Fruit fly (Drosophila melanogaster): ENCODE data around the gene bru1.
A peak's percentile ranks its signal among the peaks of the same experiment; 100 is the strongest.

bru1 gene

dm6 chr2L:12347034-12347433, 172.2 kb downstream of the bru1 start:
- TF ChIP-seq CG1620 (GFP tag; optimal IDR thresholded peaks at IDR 0.05) (no peak), CG14711 (tag; optimal IDR thresholded peaks at IDR 0.05) (no peak), CG5204 (GFP tag; optimal IDR thresholded peaks at IDR 0.05) (no peak), CG12768 (GFP tag; optimal IDR thresholded peaks at IDR 0.05) (no peak), CG7101 (tag; optimal IDR thresholded peaks at IDR 0.05) (no peak), toe (GFP tag; optimal IDR thresholded peaks at IDR 0.05) (no peak), Hr96 (GFP tag; optimal IDR thresholded peaks at IDR 0.05) (no peak), ovo (GFP tag; optimal IDR thresholded peaks at IDR 0.05) (no peak), Clk (GFP tag; optimal IDR thresholded peaks at IDR 0.05) (no peak), CG11617 (GFP tag; optimal IDR thresholded peaks at IDR 0.05) (no peak), Mnt (GFP tag; optimal IDR thresholded peaks at IDR 0.05) (no peak), Crg-1 (GFP tag; optimal IDR thresholded peaks at IDR 0.05) (no peak), kay (GFP tag; ENCODE audit: borderline replicate concordance) (no peak), CG7045 (GFP tag; optimal IDR thresholded peaks at IDR 0.05) (no peak), tj (GFP tag; optimal IDR thresholded peaks at IDR 0.05) (no peak), cnc (optimal IDR thresholded peaks at IDR 0.05) (no peak), pad (GFP tag; optimal IDR thresholded peaks at IDR 0.05) (no peak), cic (GFP tag; optimal IDR thresholded peaks at IDR 0.05) (no peak), bab1 (GFP tag; optimal IDR thresholded peaks at IDR 0.05) (no peak), CG33017 (tag; optimal IDR thresholded peaks at IDR 0.05) (no peak)

- TF ChIP-seq cic (GFP tag; optimal IDR thresholded peaks at IDR 0.05) (peak; percentile 58), CG12768 (GFP tag; optimal IDR thresholded peaks at IDR 0.05) (peak; percentile 16), kay (GFP tag; ENCODE audit: borderline replicate concordance) (no peak)
These were observed 173.1 kb downstream of the bru1 start for dm6 chr2L:12347862-12348261.

dm6 chr2L:12348407-12349091, 173.7 kb downstream of the bru1 start:
- TF ChIP-seq CG1620 (GFP tag; optimal IDR thresholded peaks at IDR 0.05) (no peak), CG11617 (GFP tag; optimal IDR thresholded peaks at IDR 0.05) (no peak), CG33017 (tag; optimal IDR thresholded peaks at IDR 0.05) (no peak), bab1 (GFP tag; optimal IDR thresholded peaks at IDR 0.05) (no peak), toe (GFP tag; optimal IDR thresholded peaks at IDR 0.05) (peak; percentile 4), ovo (GFP tag; optimal IDR thresholded peaks at IDR 0.05) (no peak), CG14711 (tag; optimal IDR thresholded peaks at IDR 0.05) (no peak), CG12768 (GFP tag; optimal IDR thresholded peaks at IDR 0.05) (no peak), cnc (optimal IDR thresholded peaks at IDR 0.05) (no peak), pad (GFP tag; optimal IDR thresholded peaks at IDR 0.05) (peak; percentile 66), Clk (GFP tag; optimal IDR thresholded peaks at IDR 0.05) (no peak), Hr96 (GFP tag; optimal IDR thresholded peaks at IDR 0.05) (no peak), Mnt (GFP tag; optimal IDR thresholded peaks at IDR 0.05) (peak; percentile 8), CG7045 (GFP tag; optimal IDR thresholded peaks at IDR 0.05) (no peak), CG7101 (tag; optimal IDR thresholded peaks at IDR 0.05) (no peak), Crg-1 (GFP tag; optimal IDR thresholded peaks at IDR 0.05) (no peak), tj (GFP tag; optimal IDR thresholded peaks at IDR 0.05) (no peak), kay (GFP tag; ENCODE audit: borderline replicate concordance) (peak; percentile 72), cic (GFP tag; optimal IDR thresholded peaks at IDR 0.05) (peak; percentile 75), CG5204 (GFP tag; optimal IDR thresholded peaks at IDR 0.05) (no peak)

dm6 chr2L:12350880-12351279, 176.1 kb downstream of the bru1 start:
- no peak for TF ChIP-seq CG12768 (GFP tag; optimal IDR thresholded peaks at IDR 0.05)
- TF ChIP-seq tj (GFP tag; optimal IDR thresholded peaks at IDR 0.05), result no peak
- no peak for TF ChIP-seq CG11617 (GFP tag; optimal IDR thresholded peaks at IDR 0.05)
- peak; percentile 16 for TF ChIP-seq CG5204 (GFP tag; optimal IDR thresholded peaks at IDR 0.05)
- TF ChIP-seq pad (GFP tag; optimal IDR thresholded peaks at IDR 0.05), result no peak
- no peak for TF ChIP-seq CG1620 (GFP tag; optimal IDR thresholded peaks at IDR 0.05)

- TF ChIP-seq cic (GFP tag; optimal IDR thresholded peaks at IDR 0.05) (no peak), CG12768 (GFP tag; optimal IDR thresholded peaks at IDR 0.05) (no peak), toe (GFP tag; optimal IDR thresholded peaks at IDR 0.05) (no peak), Clk (GFP tag; optimal IDR thresholded peaks at IDR 0.05) (no peak), CG1620 (GFP tag; optimal IDR thresholded peaks at IDR 0.05) (no peak), Mnt (GFP tag; optimal IDR thresholded peaks at IDR 0.05) (no peak), CG11617 (GFP tag; optimal IDR thresholded peaks at IDR 0.05) (no peak), CG33017 (tag; optimal IDR thresholded peaks at IDR 0.05) (no peak), Hr96 (GFP tag; optimal IDR thresholded peaks at IDR 0.05) (no peak), kay (GFP tag; ENCODE audit: borderline replicate concordance) (no peak), bab1 (GFP tag; optimal IDR thresholded peaks at IDR 0.05) (no peak), CG7045 (GFP tag; optimal IDR thresholded peaks at IDR 0.05) (no peak), cnc (optimal IDR thresholded peaks at IDR 0.05) (no peak), CG7101 (tag; optimal IDR thresholded peaks at IDR 0.05) (no peak), pad (GFP tag; optimal IDR thresholded peaks at IDR 0.05) (no peak), ovo (GFP tag; optimal IDR thresholded peaks at IDR 0.05) (no peak), CG14711 (tag; optimal IDR thresholded peaks at IDR 0.05) (no peak), Crg-1 (GFP tag; optimal IDR thresholded peaks at IDR 0.05) (no peak), CG5204 (GFP tag; optimal IDR thresholded peaks at IDR 0.05) (no peak), tj (GFP tag; optimal IDR thresholded peaks at IDR 0.05) (no peak)
These were observed 177.2 kb downstream of the bru1 start for dm6 chr2L:12351969-12352368.

- no peak for TF ChIP-seq CG33017 (tag; optimal IDR thresholded peaks at IDR 0.05)
- peak; percentile 47 for TF ChIP-seq kay (GFP tag; ENCODE audit: borderline replicate concordance)
These were observed 179.1 kb downstream of the bru1 start for dm6 chr2L:12353926-12354325.
